Worm (Caenorhabditis elegans): ENCODE data around the gene R05C11.2.

Gene R05C11.2

DNA sequence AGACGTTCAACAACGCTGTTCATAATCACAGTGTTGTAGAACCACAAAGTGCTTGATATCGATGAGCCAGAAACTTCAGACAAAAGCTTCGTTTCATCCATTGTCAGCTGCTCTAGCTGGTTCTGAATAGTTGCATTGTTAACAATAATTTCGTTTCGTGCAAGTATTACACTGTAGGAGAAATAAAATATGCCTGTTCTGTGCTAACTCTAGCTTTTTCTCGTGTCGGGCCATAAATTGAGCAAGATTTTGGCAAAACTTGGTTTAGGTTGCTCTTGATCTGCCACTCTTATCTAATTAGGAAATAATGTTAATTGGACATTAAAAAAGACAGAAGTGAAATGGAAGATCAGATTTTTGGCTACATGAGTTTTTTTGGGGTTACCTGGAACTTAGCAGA lies at the start of gene R05C11.2:
R05C11.2 (minus strand) TSS at position 101 of the 400 bp plus-strand sequence.
- no peak for TF ChIP-seq cog-1 (tag; optimal IDR thresholded peaks at IDR 0.05)
- TF ChIP-seq ztf-23 (GFP tag; IDR thresholded peaks at IDR 0.05): no peak
- no peak for TF ChIP-seq klf-2 (GFP tag; conservative IDR thresholded peaks at IDR 0.05)
- no peak for TF ChIP-seq med-1 (GFP tag; optimal IDR thresholded peaks at IDR 0.05; ENCODE audit: insufficient read depth)
- no peak for TF ChIP-seq tab-1 (GFP tag; IDR thresholded peaks at IDR 0.05)
- TF ChIP-seq flt-1 (GFP tag; IDR thresholded peaks at IDR 0.05): no peak
- TF ChIP-seq ref-1 (GFP tag; conservative IDR thresholded peaks at IDR 0.05): no peak
- TF ChIP-seq T22C8.4 (GFP tag; IDR thresholded peaks at IDR 0.05): no peak
- TF ChIP-seq ztf-29 (GFP tag; IDR thresholded peaks at IDR 0.05): no peak

- TF ChIP-seq med-1 (GFP tag; optimal IDR thresholded peaks at IDR 0.05; ENCODE audit: insufficient read depth) (no peak), tab-1 (GFP tag; IDR thresholded peaks at IDR 0.05) (0 out of 2 replicates have a peak, but pooled peaks have one; percentile 7)
Observed at ce11 chrIV:2106708-2107107, 47.8 kb upstream of the R05C11.2 start.

DNA sequence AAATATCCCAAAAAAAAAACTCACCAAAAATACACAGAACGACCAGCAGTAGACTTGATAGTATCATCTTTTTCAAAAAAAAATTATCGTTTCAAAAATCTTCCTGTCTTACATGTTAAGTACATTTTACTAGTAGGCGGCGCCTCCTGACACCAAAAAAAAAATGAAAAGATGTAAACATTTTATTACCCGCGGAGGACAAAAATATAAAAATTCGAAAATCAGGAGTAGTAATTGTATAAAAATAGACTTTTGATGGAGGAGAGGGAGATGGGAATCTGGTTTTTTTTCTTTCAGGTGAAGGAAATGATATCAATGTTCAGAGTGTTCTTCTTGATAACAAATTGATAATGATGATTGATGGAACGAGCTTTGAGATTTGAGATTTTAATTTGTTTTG lies 43.9 kb upstream of the R05C11.2 start, which contains the start of gene C23H5.15:
C23H5.15 (minus strand) TSS at position 101 of the 400 bp plus-strand sequence.
- TF ChIP-seq med-1 (GFP tag; optimal IDR thresholded peaks at IDR 0.05; ENCODE audit: insufficient read depth) (no peak), flt-1 (GFP tag; IDR thresholded peaks at IDR 0.05) (no peak), cog-1 (tag; optimal IDR thresholded peaks at IDR 0.05) (no peak), tab-1 (GFP tag; IDR thresholded peaks at IDR 0.05) (no peak), T22C8.4 (GFP tag; IDR thresholded peaks at IDR 0.05) (no peak), ref-1 (GFP tag; conservative IDR thresholded peaks at IDR 0.05) (no peak), ztf-23 (GFP tag; IDR thresholded peaks at IDR 0.05) (no peak), ztf-29 (GFP tag; IDR thresholded peaks at IDR 0.05) (no peak), klf-2 (GFP tag; conservative IDR thresholded peaks at IDR 0.05) (no peak)

ce11 chrIV:2099771-2100170 lies 40.9 kb upstream of the R05C11.2 start, which contains the start of gene C23H5.11:
Gene C23H5.11, minus strand, starts transcription at chrIV:2099871.
- TF ChIP-seq klf-2 (GFP tag; conservative IDR thresholded peaks at IDR 0.05): no peak
- no peak for TF ChIP-seq ztf-23 (GFP tag; IDR thresholded peaks at IDR 0.05)
- TF ChIP-seq ztf-29 (GFP tag; IDR thresholded peaks at IDR 0.05): no peak
- no peak for TF ChIP-seq T22C8.4 (GFP tag; IDR thresholded peaks at IDR 0.05)
- TF ChIP-seq cog-1 (tag; optimal IDR thresholded peaks at IDR 0.05): no peak
- no peak for TF ChIP-seq tab-1 (GFP tag; IDR thresholded peaks at IDR 0.05)

DNA sequence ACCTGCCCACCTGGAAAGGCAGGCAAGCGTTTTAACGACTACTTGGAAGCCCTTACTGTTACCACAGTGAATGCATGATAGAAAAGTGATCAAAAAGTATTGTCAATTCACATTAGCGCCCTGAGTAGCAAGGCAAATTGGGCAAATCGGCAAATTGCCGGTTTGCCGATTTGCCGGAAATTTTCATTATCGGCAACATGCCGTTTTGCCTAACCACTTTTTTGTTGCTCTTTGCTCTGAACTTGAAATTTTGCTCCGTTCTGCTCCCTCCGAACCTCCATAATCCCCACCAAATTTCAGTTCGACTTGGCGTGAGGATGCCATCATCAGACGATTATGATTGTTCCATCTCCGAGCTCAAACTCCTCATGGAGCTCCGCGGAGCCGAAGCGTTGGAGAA lies 24.8 kb upstream of the R05C11.2 start, which contains the start of gene mca-2:
mca-2 (plus strand) TSS at position 301 of the 400 bp plus-strand sequence.
- TF ChIP-seq med-1 (GFP tag; optimal IDR thresholded peaks at IDR 0.05; ENCODE audit: insufficient read depth): no peak
- no peak for TF ChIP-seq klf-2 (GFP tag; conservative IDR thresholded peaks at IDR 0.05)
- no peak for TF ChIP-seq ztf-29 (GFP tag; IDR thresholded peaks at IDR 0.05)
- TF ChIP-seq cog-1 (tag; optimal IDR thresholded peaks at IDR 0.05): no peak

DNA sequence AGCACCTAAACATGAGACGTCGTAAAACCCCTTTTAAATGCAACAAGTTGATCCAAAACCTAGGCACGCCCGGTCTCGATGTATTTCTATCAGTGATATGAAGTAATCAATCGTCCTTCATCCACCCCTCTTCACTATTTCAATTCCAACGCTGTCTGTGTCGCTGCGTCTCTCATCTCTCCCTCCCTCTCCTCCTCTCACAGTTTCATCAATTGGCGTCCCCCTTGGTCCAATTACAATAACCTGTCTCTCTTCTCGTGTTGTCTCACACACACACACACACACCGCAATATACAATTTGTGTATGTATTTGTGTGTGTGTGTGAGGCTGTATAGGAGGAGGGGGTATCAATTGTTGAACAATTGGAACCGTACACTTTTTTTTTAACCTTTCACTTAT lies 24.2 kb upstream of the R05C11.2 start:
- TF ChIP-seq cog-1 (tag; optimal IDR thresholded peaks at IDR 0.05) (no peak), flt-1 (GFP tag; IDR thresholded peaks at IDR 0.05) (0 out of 2 replicates have a peak, but pooled peaks have one; percentile 32)

- TF ChIP-seq flt-1 (GFP tag; IDR thresholded peaks at IDR 0.05) (no peak), cog-1 (tag; optimal IDR thresholded peaks at IDR 0.05) (no peak), T22C8.4 (GFP tag; IDR thresholded peaks at IDR 0.05) (no peak), ref-1 (GFP tag; conservative IDR thresholded peaks at IDR 0.05) (no peak), ztf-23 (GFP tag; IDR thresholded peaks at IDR 0.05) (no peak), klf-2 (GFP tag; conservative IDR thresholded peaks at IDR 0.05) (no peak), med-1 (GFP tag; optimal IDR thresholded peaks at IDR 0.05; ENCODE audit: insufficient read depth) (no peak), tab-1 (GFP tag; IDR thresholded peaks at IDR 0.05) (no peak), ztf-29 (GFP tag; IDR thresholded peaks at IDR 0.05) (no peak)
Observed at ce11 chrIV:2080340-2080739, 21.4 kb upstream of the R05C11.2 start.

- no peak for TF ChIP-seq klf-2 (GFP tag; conservative IDR thresholded peaks at IDR 0.05)
- TF ChIP-seq tab-1 (GFP tag; IDR thresholded peaks at IDR 0.05): no peak
- no peak for TF ChIP-seq med-1 (GFP tag; optimal IDR thresholded peaks at IDR 0.05; ENCODE audit: insufficient read depth)
- TF ChIP-seq ztf-23 (GFP tag; IDR thresholded peaks at IDR 0.05): no peak
- no peak for TF ChIP-seq flt-1 (GFP tag; IDR thresholded peaks at IDR 0.05)
- TF ChIP-seq ztf-29 (GFP tag; IDR thresholded peaks at IDR 0.05): no peak
Observed at ce11 chrIV:2077159-2077835, 18.4 kb upstream of the R05C11.2 start.

DNA sequence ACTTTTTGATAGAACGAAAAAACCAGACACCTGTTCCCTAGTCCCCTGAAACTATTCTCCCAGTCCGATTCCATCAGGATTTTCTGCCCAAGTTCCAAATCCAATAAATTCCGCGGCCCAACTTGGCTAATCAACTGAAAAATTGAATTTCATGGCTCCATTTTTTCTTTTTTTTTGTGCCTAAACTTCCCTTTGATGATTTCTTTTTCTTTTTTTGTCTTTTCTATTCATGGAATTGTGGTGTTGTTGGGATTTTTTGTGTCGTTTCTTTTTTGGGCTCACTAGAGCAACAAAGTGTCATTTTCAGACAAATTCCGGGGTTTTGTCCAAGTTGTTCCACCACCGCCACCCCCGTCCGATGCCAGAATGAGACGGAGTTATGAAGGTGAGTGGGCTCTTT lies 7.0 kb upstream of the R05C11.2 start, which contains the start of gene arrd-26:
arrd-26 (plus strand) TSS at position 301 of the 400 bp plus-strand sequence.
- TF ChIP-seq ztf-23 (GFP tag; IDR thresholded peaks at IDR 0.05) (no peak), flt-1 (GFP tag; IDR thresholded peaks at IDR 0.05) (no peak), tab-1 (GFP tag; IDR thresholded peaks at IDR 0.05) (no peak), cog-1 (tag; optimal IDR thresholded peaks at IDR 0.05) (no peak), med-1 (GFP tag; optimal IDR thresholded peaks at IDR 0.05; ENCODE audit: insufficient read depth) (no peak), T22C8.4 (GFP tag; IDR thresholded peaks at IDR 0.05) (no peak), ref-1 (GFP tag; conservative IDR thresholded peaks at IDR 0.05) (no peak), klf-2 (GFP tag; conservative IDR thresholded peaks at IDR 0.05) (no peak), ztf-29 (GFP tag; IDR thresholded peaks at IDR 0.05) (no peak)

- TF ChIP-seq flt-1 (GFP tag; IDR thresholded peaks at IDR 0.05) (no peak), T22C8.4 (GFP tag; IDR thresholded peaks at IDR 0.05) (no peak), ref-1 (GFP tag; conservative IDR thresholded peaks at IDR 0.05) (no peak), klf-2 (GFP tag; conservative IDR thresholded peaks at IDR 0.05) (no peak), med-1 (GFP tag; optimal IDR thresholded peaks at IDR 0.05; ENCODE audit: insufficient read depth) (no peak), tab-1 (GFP tag; IDR thresholded peaks at IDR 0.05) (no peak), ztf-29 (GFP tag; IDR thresholded peaks at IDR 0.05) (no peak), ztf-23 (GFP tag; IDR thresholded peaks at IDR 0.05) (no peak), cog-1 (tag; optimal IDR thresholded peaks at IDR 0.05) (no peak)
Observed at ce11 chrIV:2057462-2057861, 1.4 kb downstream of the R05C11.2 start.

Data from whole organism, midembryonic.